Worm (Caenorhabditis elegans) whole organism, young adult: Measurements from ENCODE around the gene scl-7.

Experiments
- F37B4.10 ChIP-seq: fragments of 200-800 bp; sonication (Bioruptor generic); IDR thresholded peaks from 2 replicates; pipeline ENCODE4 v1.3.6; 2022; ENCODE audit warnings: missing genetic modification characterization, missing compliant biosample characterization
- F52B5.7 ChIP-seq: sonication (generic microtip); optimal IDR thresholded peaks from 2 replicates; lab custom pipeline; 2016; ENCODE audit warnings: mild to moderate bottlenecking, missing genetic modification characterization, missing compliant biosample characterization
- F57C9.4 ChIP-seq: sonication (generic microtip); optimal IDR thresholded peaks from 2 replicates; lab custom pipeline; 2017; ENCODE audit warnings: mild to moderate bottlenecking, missing genetic modification characterization, missing compliant biosample characterization
- K11D2.4 ChIP-seq: fragments of 200-800 bp; sonication (Bioruptor generic); IDR thresholded peaks from 2 replicates; pipeline ENCODE4 v1.3.6; 2022; ENCODE audit warnings: missing genetic modification reagents, missing genetic modification characterization, missing compliant biosample characterization
- ama-1 ChIP-seq, 3 experiments: fragments of 150-350 bp in 1 of 3; sonication (generic microtip) in 2 of 3; optimal IDR thresholded peaks; 2 replicates each; lab custom pipeline; 2014 to 2018; ENCODE audit warnings: missing biosample characterization in 2 of 3, missing genetic modification characterization in 2 of 3, missing genetic modification reagents in 2 of 3
- atf-7 ChIP-seq: sonication (generic microtip); optimal IDR thresholded peaks from 2 replicates; lab custom pipeline; 2017; ENCODE audit warnings: mild to moderate bottlenecking, missing genetic modification characterization, missing compliant biosample characterization
- attf-5 ChIP-seq: fragments of 200-800 bp; sonication (Bioruptor generic); optimal IDR thresholded peaks from 2 replicates; lab custom pipeline; 2018; ENCODE audit warnings: mild to moderate bottlenecking, missing genetic modification characterization, missing compliant biosample characterization
- ccch-3 ChIP-seq: fragments of 200-800 bp; sonication (Bioruptor generic); optimal IDR thresholded peaks from 2 replicates; lab custom pipeline; 2018; ENCODE audit warnings: mild to moderate bottlenecking, missing genetic modification characterization, missing compliant biosample characterization
- madf-3 ChIP-seq: fragments of 200-800 bp; sonication (Bioruptor generic); IDR thresholded peaks from 2 replicates; pipeline ENCODE4 v1.3.6; 2022; ENCODE audit warnings: missing genetic modification reagents, missing genetic modification characterization, missing compliant biosample characterization
- madf-6 ChIP-seq: fragments of 200-800 bp; sonication (Bioruptor generic); IDR thresholded peaks from 2 replicates; pipeline ENCODE4 v1.3.6; 2022; ENCODE audit warnings: missing genetic modification reagents, missing genetic modification characterization, missing compliant biosample characterization
- unc-130 ChIP-seq: sonication (generic microtip); optimal IDR thresholded peaks from 2 replicates; lab custom pipeline; 2016; ENCODE audit warnings: missing genetic modification reagents, missing genetic modification characterization, missing compliant biosample characterization
- ztf-18 ChIP-seq: sonication (generic microtip); optimal IDR thresholded peaks from 2 replicates; lab custom pipeline; 2016; ENCODE audit warnings: missing genotype, mild to moderate bottlenecking, missing genetic modification characterization, missing compliant biosample characterization

- TF ChIP-seq ama-1 (optimal IDR thresholded peaks at IDR 0.05; lab: Kevin White, UChicago) (no peak), ama-1 (GFP tag; optimal IDR thresholded peaks at IDR 0.05; lab: Kevin White, UChicago) (no peak), F57C9.4 (tag; lab: Kevin White, UChicago) (no peak), ztf-18 (tag; lab: Kevin White, UChicago) (no peak), madf-6 (no peak), unc-130 (GFP tag; lab: Kevin White, UChicago) (no peak), atf-7 (tag; lab: Kevin White, UChicago) (no peak), K11D2.4 (no peak), madf-3 (GFP tag; lab: Robert Waterston, UW) (0 out of 2 replicates have a peak, but pooled peaks have one; percentile 3), F37B4.10 (no peak), F52B5.7 (tag; lab: Kevin White, UChicago) (no peak), attf-5 (GFP tag; lab: Kevin White, UChicago) (no peak), ccch-3 (GFP tag; lab: Kevin White, UChicago) (no peak)
Observed at ce11 chrIV:13082836-13083763, 12.9 kb downstream of the scl-7 start.
